Fruit fly (Drosophila melanogaster) whole organism, embryonic: ENCODE measurements around the gene Nos.

Source experiments
- Ada2b ChIP-seq: fragments of 200-800 bp; sonication (Bioruptor generic); IDR thresholded peaks from 2 replicates; pipeline ENCODE4 v1.3.6; 2022; ENCODE audit warnings: missing biosample characterization, missing genetic modification characterization
- Awh ChIP-seq: fragments of 200-800 bp; sonication (Bioruptor generic); IDR thresholded peaks from 2 replicates; pipeline ENCODE4, ENCODE4 v1.3.6; 2022; ENCODE audit warnings: missing biosample characterization, missing genetic modification characterization
- BEAF-32 ChIP-seq: fragments of 200-800 bp; sonication (Bioruptor generic); optimal IDR thresholded peaks from 3 replicates; lab custom pipeline; 2017; ENCODE audit warnings: missing biosample characterization, missing genetic modification characterization, mild to moderate bottlenecking, moderate library complexity, missing genetic modification reagents
- Bgb ChIP-seq: fragments of 200-800 bp; sonication (Bioruptor generic); IDR thresholded peaks from 2 replicates; pipeline ENCODE4 v1.3.6; 2022; ENCODE audit warnings: missing biosample characterization, missing genetic modification characterization; ENCODE audit not compliant: partially characterized antibody
- C15 ChIP-seq: fragments of 200-800 bp; sonication (Bioruptor generic); IDR thresholded peaks from 3 replicates; pipeline ENCODE4 v1.3.6; 2022; ENCODE audit warnings: missing biosample characterization, missing genetic modification characterization
- CG10431 ChIP-seq: fragments of 200-800 bp; sonication (Bioruptor generic); optimal IDR thresholded peaks from 3 replicates; lab custom pipeline; 2018; ENCODE audit warnings: missing biosample characterization, mild to moderate bottlenecking, missing genetic modification characterization
- CG11504 ChIP-seq: fragments of 200-800 bp; sonication (Bioruptor generic); optimal IDR thresholded peaks from 3 replicates; lab custom pipeline; 2019; ENCODE audit warnings: missing biosample characterization, mild to moderate bottlenecking, missing genetic modification characterization, moderate library complexity
- CG12155 ChIP-seq: fragments of 200-800 bp; sonication (Bioruptor generic); optimal IDR thresholded peaks from 3 replicates; lab custom pipeline; 2016; ENCODE audit warnings: missing biosample characterization, missing genetic modification characterization
- CG16815 ChIP-seq: fragments of 200-800 bp; sonication (Bioruptor generic); optimal IDR thresholded peaks from 3 replicates; lab custom pipeline; 2017; ENCODE audit warnings: missing biosample characterization, mild to moderate bottlenecking, missing genetic modification characterization
- CG17186 ChIP-seq: fragments of 200-800 bp; sonication (Bioruptor generic); optimal IDR thresholded peaks from 3 replicates; lab custom pipeline; 2017; ENCODE audit warnings: missing biosample characterization, missing genetic modification reagents, missing genetic modification characterization
- CG18599 ChIP-seq: fragments of 200-800 bp; sonication (Bioruptor generic); optimal IDR thresholded peaks from 3 replicates; lab custom pipeline; 2017; ENCODE audit warnings: missing biosample characterization, missing genetic modification characterization, mild to moderate bottlenecking, moderate library complexity, missing genetic modification reagents
- CG18619 ChIP-seq: fragments of 200-800 bp; sonication (Bioruptor generic); optimal IDR thresholded peaks from 3 replicates; lab custom pipeline; 2017; ENCODE audit warnings: missing biosample characterization, mild to moderate bottlenecking, missing genetic modification characterization
- CG2889 ChIP-seq: fragments of 200-800 bp; sonication (Bioruptor generic); IDR thresholded peaks from 3 replicates; pipeline ENCODE4 v1.3.6; 2022; ENCODE audit warnings: missing biosample characterization, missing genetic modification characterization
- CG31441 ChIP-seq: fragments of 200-800 bp; sonication (Bioruptor generic); IDR thresholded peaks from 2 replicates; pipeline ENCODE4 v1.3.6; 2022; ENCODE audit warnings: missing biosample characterization, missing genetic modification characterization
- CG33213 ChIP-seq: fragments of 200-800 bp; sonication (Bioruptor generic); optimal IDR thresholded peaks from 3 replicates; lab custom pipeline; 2016; ENCODE audit warnings: missing biosample characterization, missing genetic modification characterization
- CG34422 ChIP-seq: fragments of 200-800 bp; sonication (Bioruptor generic); IDR thresholded peaks from 3 replicates; pipeline ENCODE4 v1.3.6; 2022; ENCODE audit warnings: missing biosample characterization, missing genetic modification characterization
- CG42726 ChIP-seq: fragments of 200-800 bp; sonication (Bioruptor generic); IDR thresholded peaks from 2 replicates; pipeline ENCODE4 v1.3.6; 2022; ENCODE audit warnings: missing biosample characterization, missing genetic modification characterization; ENCODE audit not compliant: partially characterized antibody
- CG4360 ChIP-seq: fragments of 200-800 bp; sonication (Bioruptor generic); IDR thresholded peaks from 2 replicates; pipeline ENCODE4 v1.3.6; 2022; ENCODE audit warnings: missing biosample characterization, missing genetic modification characterization
- CG43689 ChIP-seq: fragments of 200-800 bp; sonication (Bioruptor generic); IDR thresholded peaks from 2 replicates; pipeline ENCODE4 v1.3.6; 2022; ENCODE audit warnings: missing biosample characterization, missing genetic modification characterization
- CG6175 ChIP-seq: fragments of 200-800 bp; sonication (Bioruptor generic); IDR thresholded peaks from 3 replicates; pipeline ENCODE4 v1.3.6; 2022; ENCODE audit warnings: missing biosample characterization, missing genetic modification characterization
- CoRest ChIP-seq: fragments of 200-800 bp; sonication (Bioruptor generic); optimal IDR thresholded peaks from 3 replicates; lab custom pipeline; 2018; ENCODE audit warnings: missing biosample characterization, mild to moderate bottlenecking, missing genetic modification characterization, moderate library complexity
- Deaf1 ChIP-seq: fragments of 200-800 bp; optimal IDR thresholded peaks from 3 replicates; lab custom pipeline; 2019; ENCODE audit warnings: missing biosample characterization, mild to moderate bottlenecking, missing genetic modification characterization, moderate library complexity
- Eip74EF ChIP-seq, 2 experiments: fragments of 200-800 bp in 1 of 2; fragments of >200 bp in 1 of 2; sonication (Bioruptor generic) in 1 of 2; optimal IDR thresholded peaks; 2 replicates each; lab custom pipeline; 2017 to 2019; ENCODE audit warnings: missing biosample characterization in 2 of 2, missing genetic modification characterization in 2 of 2, mild to moderate bottlenecking in 1 of 2, moderate library complexity in 1 of 2
- Fer1 ChIP-seq: fragments of 200-800 bp; sonication (Bioruptor generic); optimal IDR thresholded peaks from 2 replicates; lab custom pipeline; 2017; ENCODE audit warnings: missing biosample characterization, mild to moderate bottlenecking, missing genetic modification characterization
- Hand ChIP-seq: fragments of 200-800 bp; sonication (Bioruptor generic); optimal IDR thresholded peaks from 2 replicates; lab custom pipeline; 2017; ENCODE audit warnings: mild to moderate bottlenecking, missing biosample characterization, missing genetic modification reagents, missing genetic modification characterization
- HmgD ChIP-seq: fragments of 200-800 bp; sonication (Bioruptor generic); optimal IDR thresholded peaks from 3 replicates; lab custom pipeline; 2016; ENCODE audit warnings: missing biosample characterization, missing genetic modification characterization
- Kr ChIP-seq: fragments of 200-800 bp; sonication (Bioruptor generic); optimal IDR thresholded peaks from 2 replicates; lab custom pipeline; 2017; ENCODE audit warnings: missing biosample characterization, mild to moderate bottlenecking, missing genetic modification characterization
- Stat92E ChIP-seq, 3 experiments: fragments of >200 bp in 2 of 3; fragments of 200-800 bp in 1 of 3; sonication (Bioruptor generic) in 1 of 3; optimal IDR thresholded peaks; 2 replicates each; lab custom pipeline; 2017 to 2019; ENCODE audit warnings: missing biosample characterization in 3 of 3, missing genetic modification characterization in 3 of 3, mild to moderate bottlenecking in 1 of 3, moderate library complexity in 1 of 3
- crc ChIP-seq: fragments of 200-800 bp; sonication (Bioruptor generic); optimal IDR thresholded peaks from 2 replicates; lab custom pipeline; 2016; ENCODE audit warnings: missing biosample characterization, missing genetic modification characterization
- crol ChIP-seq: fragments of 200-800 bp; sonication (Bioruptor generic); IDR thresholded peaks from 2 replicates; pipeline ENCODE4 v1.3.6; 2022; ENCODE audit warnings: missing biosample characterization, missing genetic modification characterization
- grau ChIP-seq: fragments of 200-800 bp; optimal IDR thresholded peaks from 3 replicates; lab custom pipeline; 2019; ENCODE audit warnings: missing biosample characterization, mild to moderate bottlenecking, missing genetic modification characterization, moderate library complexity
- gsb ChIP-seq: fragments of 200-800 bp; sonication (Bioruptor generic); IDR thresholded peaks from 2 replicates; pipeline ENCODE4 v1.3.6; 2022; ENCODE audit warnings: missing biosample characterization, missing genetic modification characterization
- nerfin-1 ChIP-seq: fragments of 200-800 bp; sonication (Bioruptor generic); optimal IDR thresholded peaks from 3 replicates; lab custom pipeline; 2019; ENCODE audit warnings: missing biosample characterization, mild to moderate bottlenecking, missing genetic modification characterization, moderate library complexity
- ro ChIP-seq: fragments of 200-800 bp; sonication (Bioruptor generic); IDR thresholded peaks from 2 replicates; pipeline ENCODE4 v1.3.6; 2022; ENCODE audit warnings: missing biosample characterization, missing genetic modification characterization
- sd ChIP-seq: fragments of 200-800 bp; sonication (Bioruptor generic); optimal IDR thresholded peaks from 3 replicates; lab custom pipeline; 2018; ENCODE audit warnings: missing biosample characterization, mild to moderate bottlenecking, missing genetic modification characterization, moderate library complexity
- trem ChIP-seq: fragments of 200-800 bp; optimal IDR thresholded peaks from 3 replicates; lab custom pipeline; 2019; ENCODE audit warnings: missing biosample characterization, mild to moderate bottlenecking, missing genetic modification characterization, moderate library complexity
- tx ChIP-seq: fragments of 200-800 bp; sonication (Bioruptor generic); optimal IDR thresholded peaks from 2 replicates; lab custom pipeline; 2016; ENCODE audit warnings: missing biosample characterization, missing genetic modification characterization
- z ChIP-seq: fragments of 200-800 bp; sonication (Bioruptor generic); IDR thresholded peaks from 3 replicates; pipeline ENCODE4 v1.3.6; 2022; ENCODE audit warnings: missing biosample characterization, missing genetic modification characterization

The Nos gene

DNA sequence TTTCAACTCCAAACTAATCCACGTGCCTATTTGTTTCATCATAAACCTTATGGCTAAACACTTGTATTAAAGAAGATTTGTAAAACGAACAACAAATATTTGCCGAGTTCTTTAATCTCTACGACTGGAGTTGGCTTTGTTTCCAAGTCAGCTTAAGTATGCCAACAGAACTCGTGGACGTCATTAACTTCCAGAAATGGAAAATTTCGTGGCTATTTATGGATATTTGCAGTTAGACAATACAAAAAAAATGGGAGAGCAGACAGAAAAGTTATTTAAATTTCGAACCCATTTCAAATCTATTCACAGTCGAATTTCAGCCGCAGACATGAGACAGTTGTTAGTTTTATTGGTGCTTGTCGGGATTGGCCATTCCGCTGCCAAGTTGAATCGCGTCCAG is 16.9 kb downstream of the Nos start, which contains the start of gene CG17134 (continued):
- no peak for TF ChIP-seq CG42726 (GFP tag; lab: Robert Waterston, UW)
- no peak for TF ChIP-seq Eip74EF (GFP tag; optimal IDR thresholded peaks at IDR 0.05; lab: Kevin White, UChicago)
- TF ChIP-seq, all 482 proteins: peak for 0

DNA sequence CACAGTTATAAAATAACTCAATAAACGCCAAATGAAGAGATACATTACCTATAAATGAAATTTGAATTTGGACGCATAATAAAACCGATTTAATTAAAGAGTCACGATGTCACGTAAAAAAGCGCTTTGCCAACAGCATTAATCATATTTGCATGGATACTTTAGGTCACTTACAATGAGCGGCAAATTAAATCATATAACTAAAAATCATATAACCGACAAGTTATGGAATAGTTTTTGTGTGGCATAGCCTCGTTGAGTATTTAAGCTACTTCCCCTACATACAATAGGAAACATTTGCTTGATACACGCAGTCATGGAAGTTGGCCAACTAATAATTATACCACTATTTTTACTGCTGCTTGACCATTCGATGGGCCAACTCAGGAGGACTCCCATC is 18.5 kb downstream of the Nos start, which contains the start of gene CG6508:
TSS of gene CG6508 (plus strand) at position 301 of the 400 bp plus-strand sequence.
- TF ChIP-seq CG2889 (GFP tag; lab: Robert Waterston, UW), result no peak
- TF ChIP-seq CG31441, result no peak
- TF ChIP-seq Hand, result no peak
- no peak for TF ChIP-seq C15 (GFP tag; lab: Robert Waterston, UW)
- no peak for TF ChIP-seq nerfin-1 (tag; lab: Kevin White, UChicago)
- no peak for TF ChIP-seq tx (GFP tag; lab: Kevin White, UChicago)
- TF ChIP-seq CG18599 (GFP tag; lab: Kevin White, UChicago), result no peak
- TF ChIP-seq gsb, result no peak
- no peak for TF ChIP-seq Stat92E (GFP tag; optimal IDR thresholded peaks at IDR 0.05; lab: Kevin White, UChicago)
- no peak for TF ChIP-seq trem
- TF ChIP-seq CG16815 (GFP tag; lab: Kevin White, UChicago), result no peak
- TF ChIP-seq Deaf1 (tag; lab: Kevin White, UChicago), result no peak
- TF ChIP-seq Fer1 (GFP tag; lab: Kevin White, UChicago), result no peak
- TF ChIP-seq Kr, result no peak
- TF ChIP-seq crc, result no peak

DNA sequence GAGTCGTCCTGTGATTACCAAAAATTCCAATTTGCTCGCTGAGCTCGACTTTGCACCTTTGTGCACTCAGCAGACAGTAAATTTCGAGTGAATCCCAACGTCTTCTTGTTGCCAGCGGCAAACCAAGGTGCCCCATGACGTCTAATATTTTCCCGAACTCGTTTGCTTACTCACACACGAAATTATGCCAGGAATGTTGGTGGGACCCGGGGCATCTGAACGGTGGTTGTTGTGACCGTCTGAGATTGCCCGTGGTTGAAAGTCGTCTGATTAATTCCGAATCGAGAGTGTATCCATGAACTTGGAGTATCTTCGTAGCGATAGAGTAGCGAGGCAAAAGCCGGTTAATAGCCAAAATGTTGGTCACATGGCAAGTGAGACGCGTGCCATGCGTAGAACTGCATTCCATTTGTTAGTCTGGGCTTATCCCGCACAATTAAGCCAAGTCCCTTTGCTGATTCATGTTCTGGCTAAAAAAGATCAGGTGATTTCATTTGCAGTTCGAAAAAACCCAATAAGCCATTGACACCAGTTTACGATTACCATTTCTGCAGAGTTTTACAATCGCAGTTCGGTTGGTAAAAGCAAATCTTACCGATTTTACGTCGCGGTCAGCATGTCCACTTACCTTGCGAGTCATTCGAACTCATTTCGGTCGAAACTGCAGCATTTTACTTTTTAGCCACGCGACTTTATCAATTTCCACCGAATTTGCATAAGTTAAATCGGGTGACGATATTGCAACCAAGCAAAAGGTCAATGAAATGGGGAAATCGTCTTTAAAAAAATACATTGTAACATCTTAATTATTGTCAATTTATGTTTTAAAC is 35.1 kb downstream of the Nos start:
- no peak for TF ChIP-seq Awh
- TF ChIP-seq CoRest (tag; lab: Kevin White, UChicago), result no peak
- TF ChIP-seq CG4360, result no peak
- TF ChIP-seq HmgD (GFP tag; lab: Kevin White, UChicago), result no peak
- TF ChIP-seq crol (GFP tag; lab: Robert Waterston, UW), result no peak
- no peak for TF ChIP-seq BEAF-32 (GFP tag; lab: Kevin White, UChicago)
- peak; percentile 96 for TF ChIP-seq sd
- 0 out of 3 replicates have a peak, but pooled peaks have one; percentile 16 for TF ChIP-seq CG34422 (GFP tag; lab: Robert Waterston, UW)
- no peak for TF ChIP-seq Bgb (GFP tag; lab: Robert Waterston, UW)
- TF ChIP-seq CG33213 (GFP tag; lab: Kevin White, UChicago), result no peak
- TF ChIP-seq Ada2b (GFP tag; lab: Robert Waterston, UW), result no peak
- TF ChIP-seq CG6175, result no peak
- no peak for TF ChIP-seq grau
- TF ChIP-seq CG17186, result no peak
- TF ChIP-seq CG43689 (GFP tag; lab: Robert Waterston, UW), result no peak
- no peak for TF ChIP-seq CG12155 (GFP tag; lab: Kevin White, UChicago)
- no peak for TF ChIP-seq ro (GFP tag; lab: Robert Waterston, UW)
- peak; percentile 35; the same call in 1 of the 3 replicates for TF ChIP-seq z (GFP tag; lab: Robert Waterston, UW)
- peak; percentile 39 for TF ChIP-seq CG11504 (tag; lab: Kevin White, UChicago)
- TF ChIP-seq CG10431 (GFP tag; lab: Kevin White, UChicago), result no peak
- TF ChIP-seq CG18619, result no peak
